Worm (Caenorhabditis elegans) whole organism, mixed stage, embryonic: ENCODE data around the gene Y45F10B.12.

ENCODE experiments used
- hlh-1 ChIP-seq: fragments of 150-350 bp; optimal IDR thresholded peaks from 2 replicates; lab custom pipeline; 2014; ENCODE audit warnings: missing biosample characterization, missing genetic modification reagents, missing genetic modification characterization
- lin-13 ChIP-seq: fragments of 150-350 bp; optimal IDR thresholded peaks from 2 replicates; lab custom pipeline; 2014; ENCODE audit warnings: missing biosample characterization, missing genetic modification characterization
- nhr-2 ChIP-seq: fragments of 150-350 bp; optimal IDR thresholded peaks from 2 replicates; lab custom pipeline; 2014; ENCODE audit warnings: missing biosample characterization, missing genetic modification characterization
- nhr-237 ChIP-seq: fragments of 150-350 bp; optimal IDR thresholded peaks from 2 replicates; lab custom pipeline; 2014; ENCODE audit warnings: missing biosample characterization, missing genetic modification characterization
- sptf-1 ChIP-seq: sonication (generic microtip); optimal IDR thresholded peaks from 2 replicates; lab custom pipeline; 2017; ENCODE audit warnings: mild to moderate bottlenecking, missing genetic modification characterization, moderate library complexity, missing compliant biosample characterization
- unc-62 ChIP-seq: fragments of 150-350 bp; optimal IDR thresholded peaks from 2 replicates; lab custom pipeline; 2014; ENCODE audit warnings: missing biosample characterization, missing genetic modification reagents, missing genetic modification characterization

ce11 chrIV:13587175-13587574, at the start of gene Y45F10B.12:
- no peak for TF ChIP-seq sptf-1 (tag; lab: Kevin White, UChicago)
- no peak for TF ChIP-seq nhr-237 (tag; lab: Kevin White, UChicago)
- TF ChIP-seq hlh-1: no peak
- no peak for TF ChIP-seq unc-62 (GFP tag; lab: Kevin White, UChicago)
- no peak for TF ChIP-seq lin-13 (tag; lab: Kevin White, UChicago)
- no peak for TF ChIP-seq nhr-2 (tag; lab: Kevin White, UChicago)
